Worm (Caenorhabditis elegans): ENCODE measurements around the gene srp-1.

- TF ChIP-seq lsy-2 (tag; optimal IDR thresholded peaks at IDR 0.05) (peak in 1 of 2 experiments; percentile 61), elt-3 (tag; optimal IDR thresholded peaks at IDR 0.05) (no peak)
Measured at ce11 chrV:728822-729493, 24.1 kb upstream of the srp-1 start.

Data from whole organism, L2 larva.